Worm (Caenorhabditis elegans) whole organism, early embryonic: ENCODE data around the gene F26D11.1.

Source experiments
- ama-1 ChIP-seq: fragments of 150-350 bp; optimal IDR thresholded peaks from 2 replicates; lab custom pipeline; 2014
- ets-7 ChIP-seq: sonication (generic microtip); optimal IDR thresholded peaks from 2 replicates; lab custom pipeline; 2016; ENCODE audit warnings: missing genotype, missing genetic modification characterization, missing compliant biosample characterization
- flt-1 ChIP-seq: fragments of 200-800 bp; sonication (Bioruptor generic); IDR thresholded peaks from 2 replicates; pipeline ENCODE4 v1.3.6; 2022; ENCODE audit warnings: missing genetic modification characterization, missing compliant biosample characterization

DNA sequence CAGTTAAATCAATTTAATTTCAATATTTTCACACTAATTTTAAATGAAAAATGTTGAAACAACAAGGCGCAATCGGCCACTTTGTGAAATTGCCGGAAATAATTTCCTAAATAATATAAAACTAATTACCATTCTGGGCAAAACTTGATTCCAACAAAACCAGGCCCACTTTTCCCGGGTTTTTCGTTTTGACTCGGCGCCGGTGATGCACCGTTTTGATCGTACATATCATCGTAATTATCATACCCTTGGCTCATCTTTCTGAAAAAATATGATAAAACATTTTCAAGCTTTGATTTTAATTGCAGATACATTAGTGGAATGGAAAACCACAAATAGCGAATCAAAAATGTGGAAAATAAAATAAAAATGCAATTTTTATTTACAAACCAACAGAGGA, 30.7 kb downstream of the F26D11.1 start, which contains the start of gene rpb-9:
- no peak for TF ChIP-seq ama-1 (lab: Kevin White, UChicago)
- no peak for TF ChIP-seq ets-7 (tag; lab: Kevin White, UChicago)
- no peak for TF ChIP-seq flt-1
